Fruit fly (Drosophila melanogaster) whole organism, embryonic: ENCODE measurements around the gene Ask1.

Experiments
- Awh ChIP-seq: fragments of 200-800 bp; sonication (Bioruptor generic); IDR thresholded peaks from 2 replicates; pipeline ENCODE4, ENCODE4 v1.3.6; 2022; ENCODE audit warnings: missing biosample characterization, missing genetic modification characterization
- B-H2 ChIP-seq: fragments of 200-800 bp; sonication (Bioruptor generic); optimal IDR thresholded peaks from 2 replicates; lab custom pipeline; 2018; ENCODE audit warnings: missing biosample characterization, mild to moderate bottlenecking, missing genetic modification characterization
- Bdp1 ChIP-seq: fragments of 200-800 bp; sonication (Bioruptor generic); optimal IDR thresholded peaks from 3 replicates; lab custom pipeline; 2016; ENCODE audit warnings: missing biosample characterization, missing genetic modification characterization
- CG10147 ChIP-seq: fragments of 200-800 bp; sonication (Bioruptor generic); optimal IDR thresholded peaks from 2 replicates; lab custom pipeline; 2019; ENCODE audit warnings: missing biosample characterization, mild to moderate bottlenecking, missing genetic modification characterization, moderate library complexity
- CG10979 ChIP-seq: fragments of 200-800 bp; sonication (Bioruptor generic); optimal IDR thresholded peaks from 2 replicates; lab custom pipeline; 2018; ENCODE audit warnings: missing biosample characterization, mild to moderate bottlenecking, missing genetic modification characterization, moderate library complexity
- CG12942 ChIP-seq: fragments of 200-800 bp; sonication (Bioruptor generic); optimal IDR thresholded peaks from 3 replicates; lab custom pipeline; 2016; ENCODE audit warnings: missing biosample characterization, missing genetic modification characterization
- CG15514 ChIP-seq: fragments of 200-800 bp; sonication (Bioruptor generic); optimal IDR thresholded peaks from 3 replicates; lab custom pipeline; 2017; ENCODE audit warnings: missing biosample characterization, missing genetic modification characterization, mild to moderate bottlenecking, moderate library complexity, missing genetic modification reagents
- CG16813 ChIP-seq: fragments of 200-800 bp; sonication (Bioruptor generic); IDR thresholded peaks from 3 replicates; pipeline ENCODE4 v1.3.6; 2022; ENCODE audit warnings: missing biosample characterization, missing genetic modification characterization; ENCODE audit not compliant: partially characterized antibody
- CG16815 ChIP-seq: fragments of 200-800 bp; sonication (Bioruptor generic); optimal IDR thresholded peaks from 3 replicates; lab custom pipeline; 2017; ENCODE audit warnings: missing biosample characterization, mild to moderate bottlenecking, missing genetic modification characterization
- CG17328 ChIP-seq: fragments of 200-800 bp; sonication (Bioruptor generic); IDR thresholded peaks from 2 replicates; pipeline ENCODE4 v1.3.6; 2022; ENCODE audit warnings: missing biosample characterization, missing genetic modification characterization
- CG2712 ChIP-seq: fragments of 200-800 bp; optimal IDR thresholded peaks from 3 replicates; lab custom pipeline; 2019; ENCODE audit warnings: missing biosample characterization, mild to moderate bottlenecking, missing genetic modification characterization, moderate library complexity
- CG3163 ChIP-seq: fragments of 200-800 bp; sonication (Bioruptor generic); optimal IDR thresholded peaks from 3 replicates; lab custom pipeline; 2016; ENCODE audit warnings: missing biosample characterization, missing genetic modification characterization
- CG33557 ChIP-seq: fragments of 200-800 bp; sonication (Bioruptor generic); optimal IDR thresholded peaks from 2 replicates; lab custom pipeline; 2019; ENCODE audit warnings: missing biosample characterization, mild to moderate bottlenecking, missing genetic modification characterization, moderate library complexity
- CG34422 ChIP-seq: fragments of 200-800 bp; sonication (Bioruptor generic); IDR thresholded peaks from 3 replicates; pipeline ENCODE4 v1.3.6; 2022; ENCODE audit warnings: missing biosample characterization, missing genetic modification characterization
- CG3726 ChIP-seq: fragments of 200-800 bp; sonication (Bioruptor generic); IDR thresholded peaks from 3 replicates; pipeline ENCODE4, ENCODE4 v1.3.6; 2022; ENCODE audit warnings: missing biosample characterization, missing genetic modification characterization
- CG4282 ChIP-seq: fragments of 200-800 bp; sonication (Bioruptor generic); optimal IDR thresholded peaks from 2 replicates; lab custom pipeline; 2016; ENCODE audit warnings: missing biosample characterization, missing genetic modification characterization
- CG7271 ChIP-seq: fragments of 200-800 bp; sonication (Bioruptor generic); optimal IDR thresholded peaks from 2 replicates; lab custom pipeline; 2018; ENCODE audit warnings: missing biosample characterization, mild to moderate bottlenecking, missing genetic modification characterization, moderate library complexity
- CG7928 ChIP-seq: fragments of 200-800 bp; sonication (Bioruptor generic); optimal IDR thresholded peaks from 2 replicates; lab custom pipeline; 2017; ENCODE audit warnings: missing biosample characterization, mild to moderate bottlenecking, missing genetic modification characterization
- CG8478 ChIP-seq: fragments of >200 bp; optimal IDR thresholded peaks from 2 replicates; lab custom pipeline; 2018
- CG9797 ChIP-seq: fragments of 200-800 bp; sonication (Bioruptor generic); optimal IDR thresholded peaks from 3 replicates; lab custom pipeline; 2018; ENCODE audit warnings: missing biosample characterization, mild to moderate bottlenecking, missing genetic modification characterization
- CG9817 ChIP-seq: fragments of 200-800 bp; sonication (Bioruptor generic); optimal IDR thresholded peaks from 2 replicates; lab custom pipeline; 2018; ENCODE audit warnings: missing biosample characterization, mild to moderate bottlenecking, missing genetic modification characterization, moderate library complexity
- CkIIα-i1 ChIP-seq: fragments of 200-800 bp; sonication (Bioruptor generic); IDR thresholded peaks from 2 replicates; pipeline ENCODE4 v1.3.6; 2022; ENCODE audit warnings: missing biosample characterization, missing genetic modification characterization
- Dip3 ChIP-seq: fragments of 200-800 bp; sonication (Bioruptor generic); optimal IDR thresholded peaks from 3 replicates; lab custom pipeline; 2016; ENCODE audit warnings: missing biosample characterization, missing genetic modification characterization
- Doc2 ChIP-seq: fragments of 200-800 bp; sonication (Bioruptor generic); IDR thresholded peaks from 2 replicates; pipeline ENCODE4 v1.3.6; 2022; ENCODE audit warnings: missing biosample characterization, missing genetic modification characterization
- Gsc ChIP-seq: fragments of 200-800 bp; sonication (Bioruptor generic); IDR thresholded peaks from 2 replicates; pipeline ENCODE4 v1.3.6; 2022; ENCODE audit warnings: missing biosample characterization, missing genetic modification characterization
- HLH54F ChIP-seq: fragments of 200-800 bp; sonication (Bioruptor generic); optimal IDR thresholded peaks from 3 replicates; lab custom pipeline; 2016; ENCODE audit warnings: missing biosample characterization, missing genetic modification characterization
- Hmx ChIP-seq: fragments of 200-800 bp; sonication (Bioruptor generic); optimal IDR thresholded peaks from 2 replicates; lab custom pipeline; 2016; ENCODE audit warnings: missing biosample characterization, missing genetic modification characterization
- Meics ChIP-seq: fragments of 200-800 bp; sonication (Bioruptor generic); optimal IDR thresholded peaks from 2 replicates; lab custom pipeline; 2017; ENCODE audit warnings: missing biosample characterization, mild to moderate bottlenecking, missing genetic modification characterization
- NC2α ChIP-seq: fragments of 200-800 bp; sonication (Bioruptor generic); optimal IDR thresholded peaks from 2 replicates; lab custom pipeline; 2016; ENCODE audit warnings: missing biosample characterization, missing genetic modification characterization
- Pdp1 ChIP-seq, 2 experiments: fragments of 200-800 bp; sonication (Bioruptor generic); optimal IDR thresholded peaks; 3 replicates each; lab custom pipeline; 2016; ENCODE audit warnings: missing biosample characterization in 2 of 2, missing genetic modification characterization in 2 of 2, mild to moderate bottlenecking in 1 of 2, moderate library complexity in 1 of 2
- Spps ChIP-seq: fragments of 200-800 bp; sonication (Bioruptor generic); optimal IDR thresholded peaks from 2 replicates; lab custom pipeline; 2018; ENCODE audit warnings: missing biosample characterization, mild to moderate bottlenecking, missing genetic modification characterization
- TFAM ChIP-seq: fragments of 200-800 bp; sonication (Bioruptor generic); optimal IDR thresholded peaks from 2 replicates; lab custom pipeline; 2017; ENCODE audit warnings: missing biosample characterization, missing genetic modification characterization, inconsistent platforms
- al ChIP-seq: fragments of 200-800 bp; sonication (Bioruptor generic); IDR thresholded peaks from 2 replicates; pipeline ENCODE4 v1.3.6; 2022; ENCODE audit warnings: missing biosample characterization, missing genetic modification characterization
- bsh ChIP-seq, 2 experiments: fragments of 200-800 bp; sonication (Bioruptor generic); optimal IDR thresholded peaks; 2 replicates each; lab custom pipeline; 2017 to 2018; ENCODE audit warnings: mild to moderate bottlenecking in 2 of 2, missing biosample characterization in 2 of 2, missing genetic modification characterization in 2 of 2, moderate library complexity in 1 of 2
- dimm ChIP-seq: fragments of 200-800 bp; sonication (Bioruptor generic); IDR thresholded peaks from 2 replicates; pipeline ENCODE4 v1.3.6; 2022; ENCODE audit warnings: missing biosample characterization, missing genetic modification characterization
- emc ChIP-seq: fragments of 200-800 bp; sonication (Bioruptor generic); optimal IDR thresholded peaks from 2 replicates; lab custom pipeline; 2016; ENCODE audit warnings: missing biosample characterization, missing genetic modification characterization
- grau ChIP-seq: fragments of 200-800 bp; optimal IDR thresholded peaks from 3 replicates; lab custom pipeline; 2019; ENCODE audit warnings: missing biosample characterization, mild to moderate bottlenecking, missing genetic modification characterization, moderate library complexity
- gsb-n ChIP-seq: fragments of 200-800 bp; sonication (Bioruptor generic); optimal IDR thresholded peaks from 3 replicates; lab custom pipeline; 2018; ENCODE audit warnings: missing biosample characterization, mild to moderate bottlenecking, missing genetic modification characterization
- knrl ChIP-seq: fragments of 200-800 bp; sonication (Bioruptor generic); IDR thresholded peaks from 3 replicates; pipeline ENCODE4 v1.3.6; 2022; ENCODE audit warnings: missing biosample characterization, missing genetic modification characterization; ENCODE audit not compliant: partially characterized antibody
- lilli ChIP-seq: fragments of 200-800 bp; sonication (Bioruptor generic); optimal IDR thresholded peaks from 3 replicates; lab custom pipeline; 2016; ENCODE audit warnings: missing biosample characterization, missing genetic modification characterization
- mirr ChIP-seq: fragments of 200-800 bp; sonication (Bioruptor generic); optimal IDR thresholded peaks from 3 replicates; lab custom pipeline; 2018; ENCODE audit warnings: missing biosample characterization, mild to moderate bottlenecking, missing genetic modification characterization
- onecut ChIP-seq: fragments of 200-800 bp; sonication (Bioruptor generic); IDR thresholded peaks from 2 replicates; pipeline ENCODE4 v1.3.6; 2022; ENCODE audit warnings: missing biosample characterization, missing genetic modification characterization
- sd ChIP-seq: fragments of 200-800 bp; sonication (Bioruptor generic); optimal IDR thresholded peaks from 3 replicates; lab custom pipeline; 2018; ENCODE audit warnings: missing biosample characterization, mild to moderate bottlenecking, missing genetic modification characterization, moderate library complexity
- slbo ChIP-seq: fragments of 200-800 bp; sonication (Bioruptor generic); IDR thresholded peaks from 2 replicates; pipeline ENCODE4 v1.3.6; 2022; ENCODE audit warnings: missing biosample characterization, missing genetic modification characterization
- so ChIP-seq: fragments of 200-800 bp; sonication (Bioruptor generic); IDR thresholded peaks from 3 replicates; pipeline ENCODE4 v1.3.6; 2022; ENCODE audit warnings: missing biosample characterization, missing genetic modification characterization
- sr ChIP-seq: fragments of 200-800 bp; sonication (Bioruptor generic); IDR thresholded peaks from 3 replicates; pipeline ENCODE4 v1.3.6; 2022; ENCODE audit warnings: missing biosample characterization, missing genetic modification characterization
- tll ChIP-seq, 2 experiments: fragments of 200-800 bp in 1 of 2; fragments of >200 bp in 1 of 2; sonication (Bioruptor generic) in 1 of 2; optimal IDR thresholded peaks; 2 replicates each; lab custom pipeline; 2017 to 2019; ENCODE audit warnings: missing biosample characterization in 2 of 2, missing genetic modification characterization in 2 of 2, mild to moderate bottlenecking in 1 of 2, moderate library complexity in 1 of 2
- toy ChIP-seq: fragments of 200-800 bp; sonication (Bioruptor generic); IDR thresholded peaks from 2 replicates; pipeline ENCODE4 v1.3.6; 2022; ENCODE audit warnings: missing biosample characterization, missing genetic modification characterization
- zfh1 ChIP-seq: fragments of 200-800 bp; sonication (Bioruptor generic); IDR thresholded peaks from 3 replicates; pipeline ENCODE4 v1.3.6; 2022; ENCODE audit warnings: missing biosample characterization, missing genetic modification characterization
- zfh2 ChIP-seq: fragments of 200-800 bp; sonication (Bioruptor generic); optimal IDR thresholded peaks from 2 replicates; lab custom pipeline; 2016; ENCODE audit warnings: missing biosample characterization, missing genetic modification characterization

The Ask1 gene

dm6 chr3R:19846870-19847590 lies 32.5 kb upstream of the Ask1 start, which contains the start of gene MICU3 (continued):
- peak; percentile 53 for TF ChIP-seq CG9817
- peak; percentile 46 for TF ChIP-seq sd (tag; lab: Kevin White, UChicago)
- TF ChIP-seq CG12942, result peak; percentile 51
- TF ChIP-seq CG2712, result peak; percentile 43
- peak; percentile 74 for TF ChIP-seq Meics (GFP tag; lab: Kevin White, UChicago)
- peak; percentile 43 for TF ChIP-seq CG4282 (GFP tag; lab: Kevin White, UChicago)
- peak; percentile 65 for TF ChIP-seq Bdp1 (GFP tag; lab: Kevin White, UChicago)
- no peak for TF ChIP-seq toy (GFP tag; lab: Robert Waterston, UW)
- peak; percentile 61 for TF ChIP-seq HLH54F (GFP tag; lab: Kevin White, UChicago)
- TF ChIP-seq CG7271, result no peak
- TF ChIP-seq TFAM, result no peak
- TF ChIP-seq Hmx (GFP tag; lab: Kevin White, UChicago), result no peak
- peak; percentile 52 for TF ChIP-seq CG7928 (GFP tag; lab: Kevin White, UChicago)
- peak; percentile 40 for TF ChIP-seq CG16815 (GFP tag; lab: Kevin White, UChicago)
- TF ChIP-seq grau (tag; lab: Kevin White, UChicago), result peak; percentile 22
- TF ChIP-seq CG3163 (GFP tag; lab: Kevin White, UChicago), result no peak
- TF ChIP-seq NC2α, result no peak
- peak; percentile 83 for TF ChIP-seq slbo (GFP tag; lab: Robert Waterston, UW)
- TF ChIP-seq Awh (GFP tag; lab: Robert Waterston, UW), result no peak
- no peak for TF ChIP-seq Doc2
- TF ChIP-seq CkIIα-i1 (GFP tag; lab: Robert Waterston, UW), result no peak
- TF ChIP-seq CG15514 (GFP tag; lab: Kevin White, UChicago), result peak; percentile 29
- no peak for TF ChIP-seq onecut (GFP tag; lab: Robert Waterston, UW)
- TF ChIP-seq tll (GFP tag; optimal IDR thresholded peaks at IDR 0.05; lab: Kevin White, UChicago), result peak in 1 of 2 experiments; percentile 45
- TF ChIP-seq CG17328 (GFP tag; lab: Robert Waterston, UW), result peak; percentile 58
- TF ChIP-seq al (GFP tag; lab: Robert Waterston, UW), result peak; percentile 67
- TF ChIP-seq Dip3, result peak; percentile 41
- TF ChIP-seq dimm, result no peak
- no peak for TF ChIP-seq CG3726 (GFP tag; lab: Robert Waterston, UW)
- TF ChIP-seq Gsc (GFP tag; lab: Robert Waterston, UW), result no peak
- peak; percentile 19 for TF ChIP-seq Spps (tag; lab: Kevin White, UChicago)
- peak; percentile 75 for TF ChIP-seq zfh2 (GFP tag; lab: Kevin White, UChicago)
- TF ChIP-seq CG16813 (GFP tag; lab: Robert Waterston, UW), result peak; percentile 80
- TF ChIP-seq CG10979 (tag; lab: Kevin White, UChicago), result peak; percentile 37
- TF ChIP-seq zfh1 (GFP tag; lab: Robert Waterston, UW), result peak; percentile 72; the same call in 2 of the 3 replicates
- no peak for TF ChIP-seq mirr
- no peak for TF ChIP-seq CG9797
- no peak for TF ChIP-seq B-H2 (GFP tag; lab: Kevin White, UChicago)
- TF ChIP-seq CG8478 (lab: Kevin White, UChicago), result no peak
- peak; percentile 80 for TF ChIP-seq CG10147 (GFP tag; lab: Kevin White, UChicago)
- TF ChIP-seq CG33557 (GFP tag; lab: Kevin White, UChicago), result peak; percentile 19
- peak; percentile 75 for TF ChIP-seq lilli (GFP tag; lab: Kevin White, UChicago)
- TF ChIP-seq Pdp1 (GFP tag; optimal IDR thresholded peaks at IDR 0.05; lab: Kevin White, UChicago), result peak; percentile 56 to 67
- peak; percentile 80 for TF ChIP-seq knrl
- TF ChIP-seq emc (GFP tag; lab: Kevin White, UChicago), result peak; percentile 37
- no peak for TF ChIP-seq sr
- peak; percentile 48; the same call in 1 of the 3 replicates for TF ChIP-seq CG34422 (GFP tag; lab: Robert Waterston, UW)
- TF ChIP-seq so (GFP tag; lab: Robert Waterston, UW), result no peak
- peak in 1 of 2 experiments; percentile 59 for TF ChIP-seq bsh (GFP tag; optimal IDR thresholded peaks at IDR 0.05; lab: Kevin White, UChicago)
- peak; percentile 6 for TF ChIP-seq gsb-n
